Worm (Caenorhabditis elegans) whole organism, L4/young adult: ENCODE measurements around the gene spt-4.

ENCODE experiments used
- W03F9.2 ChIP-seq: fragments of 150-350 bp; optimal IDR thresholded peaks from 2 replicates; lab custom pipeline; 2014; ENCODE audit warnings: missing biosample characterization, missing genetic modification characterization
- dao-5 ChIP-seq: sonication (generic microtip); optimal IDR thresholded peaks from 2 replicates; lab custom pipeline; 2016; ENCODE audit warnings: missing genotype, missing genetic modification characterization, moderate library complexity, missing compliant biosample characterization
- him-1 ChIP-seq: sonication (generic microtip); optimal IDR thresholded peaks from 2 replicates; lab custom pipeline; 2016; ENCODE audit warnings: missing genotype, missing genetic modification reagents, missing genetic modification characterization, missing compliant biosample characterization

ce11 chrIII:28841-29240, 40.7 kb downstream of the spt-4 start:
- no peak for TF ChIP-seq W03F9.2 (tag; lab: Kevin White, UChicago)
- no peak for TF ChIP-seq him-1 (tag; lab: Kevin White, UChicago)
- TF ChIP-seq dao-5 (tag; lab: Kevin White, UChicago) = no peak
